Fruit fly (Drosophila melanogaster) whole organism, wandering third instar larva: ENCODE results near the gene CG7378.

Experiments used
- Abd-B ChIP-seq: fragments of >200 bp; optimal IDR thresholded peaks from 2 replicates; lab custom pipeline; 2017; ENCODE audit warnings: missing biosample characterization, missing genetic modification characterization
- CG32264 ChIP-seq: fragments of 200-800 bp; sonication (Bioruptor generic); optimal IDR thresholded peaks from 2 replicates; lab custom pipeline; 2016; ENCODE audit warnings: missing biosample characterization, missing genetic modification characterization
- CG9705 ChIP-seq: fragments of 200-800 bp; sonication (Bioruptor generic); optimal IDR thresholded peaks from 2 replicates; lab custom pipeline; 2018; ENCODE audit warnings: missing biosample characterization, mild to moderate bottlenecking, missing genetic modification characterization
- CrebA ChIP-seq: fragments of 200-800 bp; sonication (Bioruptor generic); optimal IDR thresholded peaks from 2 replicates; lab custom pipeline; 2016; ENCODE audit warnings: missing biosample characterization, mild to moderate bottlenecking, missing genetic modification characterization, borderline replicate concordance
- Dfd ChIP-seq: fragments of >200 bp; optimal IDR thresholded peaks from 2 replicates; lab custom pipeline; 2017; ENCODE audit warnings: missing biosample characterization, missing genetic modification characterization
- Dif ChIP-seq: fragments of 200-275, 200-300 bp; sonication (Bioruptor generic); optimal IDR thresholded peaks from 2 replicates; lab custom pipeline; 2018; ENCODE audit warnings: missing biosample characterization, missing genetic modification characterization; ENCODE audit not compliant: partially characterized antibody
- GATAd ChIP-seq: sonication (Bioruptor generic); optimal IDR thresholded peaks from 2 replicates; lab custom pipeline; 2016; ENCODE audit warnings: missing biosample characterization, missing genetic modification characterization
- HLH106 ChIP-seq: fragments of 200-800 bp; optimal IDR thresholded peaks from 3 replicates; lab custom pipeline; 2019; ENCODE audit warnings: missing biosample characterization, mild to moderate bottlenecking, missing genetic modification characterization, moderate library complexity
- Hnf4 ChIP-seq: fragments of 200-800 bp; sonication (Bioruptor generic); optimal IDR thresholded peaks from 2 replicates; lab custom pipeline; 2016; ENCODE audit warnings: missing biosample characterization, mild to moderate bottlenecking, missing genetic modification characterization
- Hr78 ChIP-seq: fragments of >200 bp; optimal IDR thresholded peaks from 2 replicates; lab custom pipeline; 2017; ENCODE audit warnings: missing biosample characterization, missing genetic modification characterization
- Hr83 ChIP-seq: fragments of 200-300 bp; sonication (Bioruptor generic); optimal IDR thresholded peaks from 2 replicates; lab custom pipeline; 2016; ENCODE audit warnings: missing biosample characterization, mild to moderate bottlenecking, missing genetic modification characterization, moderate library complexity; ENCODE audit not compliant: poor library complexity, severe bottlenecking
- Jra ChIP-seq: sonication (Bioruptor generic); optimal IDR thresholded peaks from 2 replicates; lab custom pipeline; 2016; ENCODE audit warnings: missing biosample characterization, missing genetic modification characterization
- Mio ChIP-seq: sonication (Bioruptor generic); optimal IDR thresholded peaks from 2 replicates; lab custom pipeline; 2016; ENCODE audit warnings: missing biosample characterization, missing genetic modification characterization
- Myc ChIP-seq: fragments of >200 bp; optimal IDR thresholded peaks from 2 replicates; lab custom pipeline; 2017
- N ChIP-seq: fragments of >200 bp; optimal IDR thresholded peaks from 2 replicates; lab custom pipeline; 2018; ENCODE audit warnings: missing biosample characterization, missing external identifiers, missing genetic modification characterization
- OdsH ChIP-seq: fragments of 200-800 bp; sonication (Bioruptor generic); optimal IDR thresholded peaks from 2 replicates; lab custom pipeline; 2016; ENCODE audit warnings: missing biosample characterization, mild to moderate bottlenecking, missing genetic modification characterization
- Sp1 ChIP-seq: fragments of 200-800 bp; sonication (Bioruptor generic); optimal IDR thresholded peaks from 3 replicates; lab custom pipeline; 2019; ENCODE audit warnings: missing biosample characterization, mild to moderate bottlenecking, missing genetic modification characterization, moderate library complexity
- Vsx2 ChIP-seq: fragments of 200-300, 225-300 bp; sonication (Bioruptor generic); optimal IDR thresholded peaks from 2 replicates; lab custom pipeline; 2018; ENCODE audit warnings: missing biosample characterization, missing genetic modification characterization; ENCODE audit not compliant: partially characterized antibody
- br ChIP-seq: fragments of 200-800 bp; sonication (Bioruptor generic); optimal IDR thresholded peaks from 2 replicates; lab custom pipeline; 2016; ENCODE audit warnings: missing biosample characterization, missing genetic modification characterization
- brk ChIP-seq: fragments of 200-800 bp; sonication (Bioruptor generic); optimal IDR thresholded peaks from 2 replicates; lab custom pipeline; 2016; ENCODE audit warnings: missing biosample characterization, mild to moderate bottlenecking, missing genetic modification characterization
- dl ChIP-seq, 2 experiments: fragments of 175-275, 200-275 bp in 1 of 2; fragments of 200-275 bp in 1 of 2; sonication (Bioruptor generic); optimal IDR thresholded peaks; lab custom pipeline; 2018; ENCODE audit warnings: mild to moderate bottlenecking in 2 of 2, missing biosample characterization in 2 of 2, missing genetic modification characterization in 2 of 2, moderate library complexity in 2 of 2; ENCODE audit not compliant: partially characterized antibody in 2 of 2, insufficient read depth in 1 of 2
- dmrt93B ChIP-seq: fragments of 200-800 bp; sonication (Bioruptor generic); optimal IDR thresholded peaks from 2 replicates; lab custom pipeline; 2018; ENCODE audit warnings: missing biosample characterization, mild to moderate bottlenecking, missing genetic modification characterization
- dsf ChIP-seq: sonication (Bioruptor generic); optimal IDR thresholded peaks from 2 replicates; lab custom pipeline; 2016; ENCODE audit warnings: missing biosample characterization, missing genetic modification characterization, borderline replicate concordance
- ey ChIP-seq: fragments of 200-800 bp; sonication (Bioruptor generic); optimal IDR thresholded peaks from 2 replicates; lab custom pipeline; 2016; ENCODE audit warnings: missing biosample characterization, missing genetic modification characterization
- foxo ChIP-seq, 2 experiments: fragments of 200-800 bp; sonication (Bioruptor generic); optimal IDR thresholded peaks; 2 replicates in 1 of 2; 3 replicates in 1 of 2; lab custom pipeline; 2016 to 2017; ENCODE audit warnings: missing biosample characterization in 2 of 2, missing genetic modification characterization in 2 of 2
- fru ChIP-seq: fragments of 200-800 bp; sonication (Bioruptor generic); optimal IDR thresholded peaks from 3 replicates; lab custom pipeline; 2016; ENCODE audit warnings: missing biosample characterization, mild to moderate bottlenecking, missing genetic modification characterization
- h ChIP-seq: fragments of 200-800 bp; sonication (Bioruptor generic); optimal IDR thresholded peaks from 3 replicates; lab custom pipeline; 2016; ENCODE audit warnings: missing biosample characterization, mild to moderate bottlenecking, missing genetic modification characterization
- jim ChIP-seq: fragments of 175-275, 200-325 bp; sonication (Bioruptor generic); optimal IDR thresholded peaks from 2 replicates; lab custom pipeline; 2016; ENCODE audit warnings: missing biosample characterization, mild to moderate bottlenecking, missing genetic modification characterization
- lola ChIP-seq: fragments of >200 bp; optimal IDR thresholded peaks from 2 replicates; lab custom pipeline; 2017; ENCODE audit warnings: missing biosample characterization, missing genetic modification characterization
- pan ChIP-seq: fragments of >200 bp; optimal IDR thresholded peaks from 2 replicates; lab custom pipeline; 2017
- psq ChIP-seq: fragments of 200-800 bp; sonication (Bioruptor generic); optimal IDR thresholded peaks from 3 replicates; lab custom pipeline; 2017; ENCODE audit warnings: missing biosample characterization, mild to moderate bottlenecking, missing genetic modification characterization, moderate library complexity
- rgr ChIP-seq: fragments of 200-800 bp; sonication (Bioruptor generic); optimal IDR thresholded peaks from 3 replicates; lab custom pipeline; 2016; ENCODE audit warnings: missing biosample characterization, mild to moderate bottlenecking, missing genetic modification characterization
- sage ChIP-seq: fragments of 200-800 bp; sonication (Bioruptor generic); optimal IDR thresholded peaks from 2 replicates; lab custom pipeline; 2016; ENCODE audit warnings: missing biosample characterization, mild to moderate bottlenecking, missing genetic modification characterization
- sv ChIP-seq: fragments of 200-800 bp; sonication (Bioruptor generic); optimal IDR thresholded peaks from 3 replicates; lab custom pipeline; 2016; ENCODE audit warnings: missing biosample characterization, missing genetic modification characterization
- tai ChIP-seq: sonication (Bioruptor generic); optimal IDR thresholded peaks from 2 replicates; lab custom pipeline; 2016; ENCODE audit warnings: missing biosample characterization, missing genetic modification characterization
- usp ChIP-seq: fragments of >200 bp; optimal IDR thresholded peaks from 2 replicates; lab custom pipeline; 2017; ENCODE audit warnings: missing biosample characterization, missing genetic modification characterization
- woc ChIP-seq: sonication (Bioruptor generic); optimal IDR thresholded peaks from 2 replicates; lab custom pipeline; 2016; ENCODE audit warnings: missing biosample characterization, mild to moderate bottlenecking, missing genetic modification characterization

CG7378 gene

DNA sequence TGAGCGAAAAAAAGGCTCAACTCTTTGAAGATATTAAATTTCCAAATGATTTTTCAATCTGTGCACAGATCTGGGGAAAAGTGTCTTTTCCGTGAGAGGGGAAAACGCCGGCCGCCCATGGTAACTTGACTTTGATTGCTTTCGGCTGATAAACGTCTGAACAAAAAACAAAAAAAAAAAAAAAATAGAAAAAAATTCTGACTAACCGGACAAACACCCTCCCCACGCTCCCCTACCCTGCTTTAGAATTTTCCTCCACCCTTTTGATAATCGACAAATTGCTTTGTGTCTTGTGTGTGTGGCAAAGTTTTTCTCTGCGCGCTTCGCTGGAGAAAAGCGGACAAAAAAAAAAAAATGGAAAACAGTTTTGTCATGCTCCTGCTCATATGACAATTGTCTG lies 33.2 kb downstream of the CG7378 start:
- no peak for TF ChIP-seq OdsH (GFP tag; lab: Kevin White, UChicago)
- TF ChIP-seq h (GFP tag; lab: Kevin White, UChicago) = no peak
- TF ChIP-seq brk (GFP tag; lab: Kevin White, UChicago) = no peak
- no peak for TF ChIP-seq jim (GFP tag; lab: Kevin White, UChicago)
- TF ChIP-seq GATAd (GFP tag; lab: Kevin White, UChicago) = no peak
- TF ChIP-seq Hr83 (GFP tag; lab: Kevin White, UChicago) = no peak
- TF ChIP-seq CG32264 = no peak
- no peak for TF ChIP-seq ey
- no peak for TF ChIP-seq Myc (lab: Kevin White, UChicago)
- TF ChIP-seq usp (GFP tag; lab: Kevin White, UChicago) = no peak
- TF ChIP-seq dl (GFP tag; optimal IDR thresholded peaks at IDR 0.05; lab: Kevin White, UChicago; ENCODE audit: insufficient read depth in 1 of 2, partially characterized antibody in 2 of 2) = no peak
- no peak for TF ChIP-seq CrebA (GFP tag; lab: Kevin White, UChicago)
- TF ChIP-seq Mio (GFP tag; lab: Kevin White, UChicago) = no peak
- TF ChIP-seq Dfd (GFP tag; lab: Kevin White, UChicago) = no peak
- TF ChIP-seq Sp1 (GFP tag; lab: Kevin White, UChicago) = no peak
- TF ChIP-seq br (GFP tag; lab: Kevin White, UChicago) = no peak
- TF ChIP-seq dmrt93B (GFP tag; lab: Kevin White, UChicago) = no peak
- TF ChIP-seq fru (GFP tag; lab: Kevin White, UChicago) = no peak
- TF ChIP-seq HLH106 = no peak
- TF ChIP-seq woc (GFP tag; lab: Kevin White, UChicago) = no peak

DNA sequence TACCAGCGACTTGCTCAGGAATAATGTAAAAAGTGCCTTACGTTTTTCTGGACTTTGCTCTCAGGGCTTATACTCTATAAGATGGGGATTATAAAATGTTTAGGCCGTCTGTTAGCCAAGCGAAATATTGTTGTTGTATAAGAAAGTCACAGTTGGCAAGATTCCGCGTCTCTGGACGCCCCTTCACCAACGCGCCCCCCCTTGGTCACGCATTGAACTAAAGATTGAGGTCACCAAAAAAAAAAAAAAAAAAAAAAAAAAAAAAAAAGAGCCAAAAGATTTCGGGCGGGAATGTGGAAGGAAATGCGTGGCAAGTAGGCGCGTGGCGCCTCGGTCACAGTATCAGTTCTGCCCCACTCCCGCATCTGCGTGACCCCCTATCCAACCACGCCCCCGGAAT lies 34.6 kb downstream of the CG7378 start:
- TF ChIP-seq rgr = no peak
- TF ChIP-seq h (GFP tag; lab: Kevin White, UChicago) = no peak
- no peak for TF ChIP-seq br (GFP tag; lab: Kevin White, UChicago)
- no peak for TF ChIP-seq jim (GFP tag; lab: Kevin White, UChicago)
- TF ChIP-seq Hr78 (GFP tag; lab: Kevin White, UChicago) = no peak
- TF ChIP-seq tai = no peak
- no peak for TF ChIP-seq psq (GFP tag; lab: Kevin White, UChicago)
- TF ChIP-seq OdsH (GFP tag; lab: Kevin White, UChicago) = no peak
- TF ChIP-seq sage = no peak

DNA sequence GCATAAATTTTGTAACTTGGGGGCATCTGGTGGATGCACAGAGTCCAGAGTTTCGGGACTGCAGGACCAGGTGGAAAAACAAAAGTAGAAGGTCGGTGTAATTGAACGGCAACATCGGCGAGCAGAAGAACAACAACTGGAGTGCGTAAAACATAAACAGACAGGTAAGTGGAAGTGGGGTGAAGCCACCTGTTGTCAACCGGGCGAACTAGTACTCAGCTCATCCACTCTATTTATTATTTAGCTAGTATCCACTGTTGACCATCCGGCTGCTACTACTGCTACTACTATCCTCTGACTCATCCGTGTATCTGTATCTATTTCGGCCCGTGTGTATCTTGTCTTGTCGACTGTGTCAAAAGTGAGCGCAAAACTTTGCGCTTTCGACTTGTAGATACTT lies 36.4 kb downstream of the CG7378 start:
- TF ChIP-seq Mio (GFP tag; lab: Kevin White, UChicago) = no peak
- no peak for TF ChIP-seq woc (GFP tag; lab: Kevin White, UChicago)
- TF ChIP-seq dsf (GFP tag; lab: Kevin White, UChicago) = no peak
- no peak for TF ChIP-seq lola
- no peak for TF ChIP-seq CG9705 (GFP tag; lab: Kevin White, UChicago)
- TF ChIP-seq Hnf4 (GFP tag; lab: Kevin White, UChicago) = no peak
- no peak for TF ChIP-seq pan (lab: Kevin White, UChicago)
- TF ChIP-seq rgr = no peak
- no peak for TF ChIP-seq Sp1 (GFP tag; lab: Kevin White, UChicago)
- no peak for TF ChIP-seq dl (GFP tag; optimal IDR thresholded peaks at IDR 0.05; lab: Kevin White, UChicago; ENCODE audit: insufficient read depth in 1 of 2, partially characterized antibody in 2 of 2)
- no peak for TF ChIP-seq HLH106
- no peak for TF ChIP-seq br (GFP tag; lab: Kevin White, UChicago)
- TF ChIP-seq jim (GFP tag; lab: Kevin White, UChicago) = no peak
- TF ChIP-seq OdsH (GFP tag; lab: Kevin White, UChicago) = no peak
- TF ChIP-seq, all 38 proteins: peak for 0

DNA sequence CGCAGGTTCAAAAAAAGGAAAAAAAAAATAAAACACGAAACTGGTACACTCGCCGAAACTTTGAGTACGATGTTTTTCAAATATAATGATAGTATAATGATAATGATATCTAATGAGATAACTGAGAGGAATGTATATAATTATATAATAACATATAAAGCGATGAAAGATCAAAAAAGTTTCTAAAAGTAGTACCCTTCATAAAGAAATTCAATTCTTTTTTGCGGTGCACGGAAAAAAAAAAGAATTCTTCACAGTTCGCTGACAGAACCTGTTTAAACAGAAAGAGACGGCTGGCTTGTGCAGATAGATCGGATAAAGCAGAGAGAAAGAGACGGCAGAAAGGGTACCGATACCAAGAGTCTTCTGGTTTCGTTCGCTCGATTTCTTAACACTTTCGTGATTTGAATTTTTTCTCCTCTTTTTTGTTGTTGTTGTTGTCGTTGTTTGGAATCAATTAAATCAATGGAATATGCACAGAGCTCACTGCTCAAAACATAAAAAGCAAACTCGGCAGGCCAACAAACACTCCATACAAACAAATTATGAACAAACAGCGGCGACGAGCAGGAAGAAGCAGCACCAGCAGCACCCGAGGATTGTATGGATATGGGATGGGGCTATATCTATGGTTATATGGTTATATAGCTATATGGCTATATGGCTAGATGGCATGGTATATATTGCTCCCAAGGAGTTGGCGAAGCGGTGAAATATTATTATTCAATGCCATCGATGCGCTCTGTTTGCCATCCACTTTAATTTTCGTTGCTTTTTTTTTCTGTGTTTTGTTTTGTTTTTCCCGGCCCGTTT lies 38.1 kb downstream of the CG7378 start:
- TF ChIP-seq CG32264 = no peak
- no peak for TF ChIP-seq usp (GFP tag; lab: Kevin White, UChicago)
- TF ChIP-seq dsf (GFP tag; lab: Kevin White, UChicago) = no peak
- no peak for TF ChIP-seq lola
- peak; percentile 56 for TF ChIP-seq ey
- no peak for TF ChIP-seq GATAd (GFP tag; lab: Kevin White, UChicago)
- peak; percentile 19 for TF ChIP-seq br (GFP tag; lab: Kevin White, UChicago)
- no peak for TF ChIP-seq N (GFP tag; lab: Kevin White, UChicago)
- no peak for TF ChIP-seq Dfd (GFP tag; lab: Kevin White, UChicago)
- TF ChIP-seq CG9705 (GFP tag; lab: Kevin White, UChicago) = no peak
- TF ChIP-seq Vsx2 (GFP tag; lab: Kevin White, UChicago) = peak; percentile 16
- no peak for TF ChIP-seq pan (lab: Kevin White, UChicago)
- TF ChIP-seq dl (GFP tag; optimal IDR thresholded peaks at IDR 0.05; lab: Kevin White, UChicago; ENCODE audit: insufficient read depth in 1 of 2, partially characterized antibody in 2 of 2) = no peak
- peak in 1 of 2 experiments; percentile 73 for TF ChIP-seq foxo (GFP tag; optimal IDR thresholded peaks at IDR 0.05; lab: Kevin White, UChicago)
- TF ChIP-seq Dif (GFP tag; lab: Kevin White, UChicago) = no peak
- no peak for TF ChIP-seq Abd-B (GFP tag; lab: Kevin White, UChicago)
- peak; percentile 83 for TF ChIP-seq OdsH (GFP tag; lab: Kevin White, UChicago)
- TF ChIP-seq Jra (GFP tag; lab: Kevin White, UChicago) = no peak
- TF ChIP-seq Myc (lab: Kevin White, UChicago) = no peak
- TF ChIP-seq psq (GFP tag; lab: Kevin White, UChicago) = peak; percentile 79
- TF ChIP-seq sv (GFP tag; lab: Kevin White, UChicago) = peak; percentile 9
- no peak for TF ChIP-seq Hr83 (GFP tag; lab: Kevin White, UChicago)
- TF ChIP-seq brk (GFP tag; lab: Kevin White, UChicago) = peak; percentile 68
- no peak for TF ChIP-seq tai
- TF ChIP-seq sage = no peak
- TF ChIP-seq Sp1 (GFP tag; lab: Kevin White, UChicago) = peak; percentile 87
- TF ChIP-seq rgr = peak; percentile 80
